Fruit fly (Drosophila melanogaster): ENCODE data around the gene Sgs8.

The Sgs8 gene

DNA sequence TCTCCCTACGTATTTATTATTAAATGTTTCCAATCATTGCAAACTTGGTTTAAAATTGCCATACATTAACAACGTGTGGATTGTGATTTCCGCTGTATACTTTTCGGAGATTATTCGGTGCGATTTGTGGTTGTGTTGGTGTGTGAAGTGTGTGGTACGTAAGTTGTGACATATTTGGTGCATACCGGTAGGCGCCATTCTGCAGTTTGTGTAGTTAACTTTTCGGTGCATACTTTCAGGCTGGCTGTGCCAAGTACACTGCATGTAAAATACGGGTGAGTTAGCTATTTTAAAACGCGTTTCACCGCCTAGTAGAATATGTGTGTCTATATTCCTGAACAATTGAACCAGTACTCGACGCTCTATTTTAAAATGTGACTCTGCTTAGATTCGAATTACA lies 14.1 kb upstream of the Sgs8 start (continued):
- TF ChIP-seq croc (GFP tag; conservative IDR thresholded peaks at IDR 0.05) (no peak), CG12299 (tag; optimal IDR thresholded peaks at IDR 0.05) (no peak), HLH3B (GFP tag; IDR thresholded peaks at IDR 0.05) (no peak), CG10267 (tag; optimal IDR thresholded peaks at IDR 0.05) (no peak), H2.0 (GFP tag; IDR thresholded peaks at IDR 0.05) (0 out of 2 replicates have a peak, but pooled peaks have one; percentile 19), Hr39 (optimal IDR thresholded peaks at IDR 0.05) (no peak), bbx (GFP tag; IDR thresholded peaks at IDR 0.05; ENCODE audit: partially characterized antibody) (peak; percentile 71), Stat92E (GFP tag; optimal IDR thresholded peaks at IDR 0.05) (peak in 1 of 3 experiments; percentile 22), Oaz (GFP tag; IDR thresholded peaks at IDR 0.05) (no peak), Dp (GFP tag; optimal IDR thresholded peaks at IDR 0.05) (peak; percentile 19), knrl (GFP tag; IDR thresholded peaks at IDR 0.05; ENCODE audit: partially characterized antibody) (peak; percentile 38; the same call in 1 of the 3 replicates), gro (GFP tag; optimal IDR thresholded peaks at IDR 0.05) (peak; percentile 15), CG42726 (GFP tag; IDR thresholded peaks at IDR 0.05; ENCODE audit: partially characterized antibody) (peak; percentile 78), CG12071 (GFP tag; optimal IDR thresholded peaks at IDR 0.05) (no peak), HmgZ (tag; optimal IDR thresholded peaks at IDR 0.05) (peak; percentile 74), chinmo (GFP tag; IDR thresholded peaks at IDR 0.05; ENCODE audit: partially characterized antibody) (peak; percentile 85; the same call in 3 of the 4 replicates), CG15514 (GFP tag; optimal IDR thresholded peaks at IDR 0.05) (peak; percentile 98)

dm6 chr3L:11522613-11523012 lies 13.4 kb upstream of the Sgs8 start, which contains the start of the genes CG11714 and Fuca:
Gene CG11714, minus strand, starts transcription at chr3L:11522713.
Gene Fuca, minus strand, starts transcription at chr3L:11522713.
- no peak for TF ChIP-seq Bteb2 (GFP tag; optimal IDR thresholded peaks at IDR 0.05)
- TF ChIP-seq ci (GFP tag; IDR thresholded peaks at IDR 0.05) = no peak

- TF ChIP-seq CG1832 (GFP tag; optimal IDR thresholded peaks at IDR 0.05) = no peak
- no peak for TF ChIP-seq Xbp1 (GFP tag; optimal IDR thresholded peaks at IDR 0.05)
- TF ChIP-seq CG9876 (GFP tag; optimal IDR thresholded peaks at IDR 0.05) = no peak
- TF ChIP-seq yki (optimal IDR thresholded peaks at IDR 0.05) = no peak
- TF ChIP-seq sr (GFP tag; IDR thresholded peaks at IDR 0.05) = no peak
- TF ChIP-seq CG5953 (GFP tag; IDR thresholded peaks at IDR 0.05) = no peak
- TF ChIP-seq CG3726 (GFP tag; IDR thresholded peaks at IDR 0.05) = no peak
- TF ChIP-seq CG12299 (tag; optimal IDR thresholded peaks at IDR 0.05) = no peak
- no peak for TF ChIP-seq CG8944 (GFP tag; optimal IDR thresholded peaks at IDR 0.05)
- no peak for TF ChIP-seq CG2120 (GFP tag; optimal IDR thresholded peaks at IDR 0.05)
- TF ChIP-seq CG7839 (tag; optimal IDR thresholded peaks at IDR 0.05) = peak; percentile 12
- no peak for TF ChIP-seq Mrtf (GFP tag; IDR thresholded peaks at IDR 0.05)
- no peak for TF ChIP-seq Dbx (GFP tag; IDR thresholded peaks at IDR 0.05)
- peak in 1 of 2 experiments; percentile 69 for TF ChIP-seq bsh (GFP tag; optimal IDR thresholded peaks at IDR 0.05)
- TF ChIP-seq CG3995 (GFP tag; optimal IDR thresholded peaks at IDR 0.05) = no peak
- no peak for TF ChIP-seq Oaz (GFP tag; IDR thresholded peaks at IDR 0.05)
- TF ChIP-seq CG3281 (GFP tag; optimal IDR thresholded peaks at IDR 0.05) = no peak
- TF ChIP-seq Med (GFP tag) = no peak
- TF ChIP-seq wor (GFP tag; IDR thresholded peaks at IDR 0.05) = no peak
- TF ChIP-seq D (optimal IDR thresholded peaks at IDR 0.05) = no peak
- TF ChIP-seq D (GFP tag; optimal IDR thresholded peaks at IDR 0.05) = no peak
- no peak for TF ChIP-seq Camta (GFP tag; optimal IDR thresholded peaks at IDR 0.05)
- TF ChIP-seq ase (GFP tag; IDR thresholded peaks at IDR 0.05) = no peak
- TF ChIP-seq vvl (GFP tag; IDR thresholded peaks at IDR 0.05) = no peak
- peak; percentile 46 for TF ChIP-seq Blimp-1 (GFP tag; optimal IDR thresholded peaks at IDR 0.05)
- TF ChIP-seq unpg (GFP tag; optimal IDR thresholded peaks at IDR 0.05) = peak; percentile 5
- no peak for TF ChIP-seq Lhr (GFP tag; optimal IDR thresholded peaks at IDR 0.05)
- TF ChIP-seq CG1647 (GFP tag; optimal IDR thresholded peaks at IDR 0.05) = no peak
- no peak for TF ChIP-seq CG1529 (GFP tag; optimal IDR thresholded peaks at IDR 0.05)
- peak; percentile 21 for TF ChIP-seq CG2875 (GFP tag; optimal IDR thresholded peaks at IDR 0.05)
- peak; percentile 2 for TF ChIP-seq CG2202 (tag; optimal IDR thresholded peaks at IDR 0.05)
- no peak for TF ChIP-seq CG15269 (tag; optimal IDR thresholded peaks at IDR 0.05)
Measured at dm6 chr3L:11516229-11516628, 7.0 kb upstream of the Sgs8 start.
